Worm (Caenorhabditis elegans) whole organism, L4/young adult: ENCODE measurements around the gene F14H3.3.

Experiments used
- W03F9.2 ChIP-seq: fragments of 150-350 bp; optimal IDR thresholded peaks from 2 replicates; lab custom pipeline; 2014; ENCODE audit warnings: missing biosample characterization, missing genetic modification characterization
- dao-5 ChIP-seq: sonication (generic microtip); optimal IDR thresholded peaks from 2 replicates; lab custom pipeline; 2016; ENCODE audit warnings: missing genotype, missing genetic modification characterization, moderate library complexity, missing compliant biosample characterization
- him-1 ChIP-seq: sonication (generic microtip); optimal IDR thresholded peaks from 2 replicates; lab custom pipeline; 2016; ENCODE audit warnings: missing genotype, missing genetic modification reagents, missing genetic modification characterization, missing compliant biosample characterization

Gene F14H3.3

DNA sequence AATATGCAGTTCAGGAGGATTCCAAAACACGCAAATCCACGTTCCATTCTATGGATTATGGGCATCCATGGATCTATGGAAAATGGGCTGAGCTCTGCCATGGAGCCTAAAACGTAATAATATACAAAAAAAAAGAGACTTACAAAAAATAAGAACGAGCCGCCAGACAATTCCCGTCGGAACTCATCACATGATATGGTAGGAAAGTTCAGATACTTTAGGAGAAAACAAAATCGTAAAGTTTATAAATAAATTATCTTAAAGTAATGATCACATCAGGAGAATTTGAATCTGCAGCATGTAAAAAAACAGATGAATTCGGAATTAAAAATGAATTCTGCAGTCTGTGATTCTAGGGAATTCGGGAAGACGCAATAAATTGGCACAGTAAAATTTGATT lies 37.6 kb downstream of the F14H3.3 start, which contains the start of gene str-232:
Gene str-232, minus strand, starts transcription at position 101 of the 400 bp plus-strand sequence.
- TF ChIP-seq dao-5, result no peak

DNA sequence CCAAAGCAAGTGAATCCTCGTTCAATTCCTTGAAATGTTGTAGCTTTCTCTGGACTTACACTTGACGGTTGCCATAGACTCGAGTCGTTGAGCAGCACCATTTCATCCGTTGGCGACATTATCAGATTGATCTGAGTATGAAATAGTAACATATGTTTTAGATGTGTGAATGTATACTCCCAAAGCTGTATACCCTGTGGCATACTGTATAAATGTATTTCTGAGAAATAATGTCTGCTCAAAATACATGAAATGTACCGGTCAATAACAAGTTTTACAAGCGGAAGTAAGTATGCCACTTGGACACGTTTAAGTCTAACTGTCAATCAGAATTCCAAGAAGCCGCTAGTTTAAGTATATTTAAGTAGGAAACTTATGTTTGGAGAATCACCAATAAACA lies 43.7 kb downstream of the F14H3.3 start, which contains the start of gene str-233:
Gene str-233, minus strand, starts transcription at position 101 of the 400 bp plus-strand sequence.
- TF ChIP-seq dao-5 (no peak), W03F9.2 (tag; lab: Kevin White, UChicago) (no peak), him-1 (tag; lab: Kevin White, UChicago) (no peak)

DNA sequence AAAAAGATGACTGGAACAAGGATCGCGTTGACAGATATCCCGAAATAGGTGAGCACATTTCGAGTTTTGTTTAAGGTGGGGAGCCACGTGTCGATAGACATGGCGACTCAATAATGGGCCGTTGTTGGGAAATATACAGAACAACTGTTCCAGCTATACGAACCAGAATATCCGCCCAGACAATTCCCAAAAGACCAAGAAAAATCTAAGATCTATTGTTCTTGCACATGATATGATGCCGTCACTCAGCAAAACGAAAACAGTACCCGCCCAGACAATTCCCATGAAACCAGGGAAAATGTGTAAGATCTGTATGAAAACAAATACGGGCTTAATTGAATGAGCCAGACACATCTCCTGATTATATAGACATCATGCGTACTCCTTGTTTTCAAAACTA lies 45.8 kb downstream of the F14H3.3 start, which contains the start of gene str-231:
Gene str-231, minus strand, starts transcription at position 101 of the 400 bp plus-strand sequence.
- TF ChIP-seq dao-5 (no peak), him-1 (tag; lab: Kevin White, UChicago) (no peak), W03F9.2 (tag; lab: Kevin White, UChicago) (no peak)

DNA sequence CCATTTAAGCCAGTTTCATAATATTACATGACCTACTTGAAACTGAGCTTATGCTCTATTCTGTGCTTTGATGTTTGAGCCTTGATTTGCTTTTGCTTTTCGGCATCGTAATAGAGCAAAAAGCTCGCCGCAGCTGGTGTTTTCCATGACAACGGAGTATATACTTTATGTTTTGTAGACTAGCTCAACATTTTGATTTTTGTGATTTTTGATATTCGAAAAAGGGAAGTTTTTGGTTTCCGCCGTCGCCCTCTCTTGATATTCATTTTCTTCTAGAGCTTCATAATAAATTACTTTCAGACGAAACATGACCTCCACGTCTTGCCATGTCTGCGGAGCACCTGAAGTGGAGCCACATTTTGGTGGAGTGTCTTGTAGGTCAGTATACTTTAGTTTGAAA lies 51.0 kb downstream of the F14H3.3 start, which contains the start of gene nhr-63:
Gene nhr-63, plus strand, starts transcription at position 301 of the 400 bp plus-strand sequence.
- TF ChIP-seq him-1 (tag; lab: Kevin White, UChicago) (no peak), W03F9.2 (tag; lab: Kevin White, UChicago) (no peak), dao-5 (no peak)
